Worm (Caenorhabditis elegans) whole organism, late embryonic: ENCODE data around the gene F19F10.1.

ENCODE experiments used
- C38D4.7 ChIP-seq: fragments of 200-800 bp; sonication (Bioruptor generic); optimal IDR thresholded peaks from 2 replicates; lab custom pipeline; 2018; ENCODE audit warnings: mild to moderate bottlenecking, missing genetic modification characterization, moderate library complexity, missing compliant biosample characterization
- F13H6.1 ChIP-seq: sonication (generic microtip); optimal IDR thresholded peaks from 2 replicates; lab custom pipeline; 2016; ENCODE audit warnings: missing genetic modification characterization, missing compliant biosample characterization
- K02D7.2 ChIP-seq: sonication (generic microtip); optimal IDR thresholded peaks from 2 replicates; lab custom pipeline; 2017; ENCODE audit warnings: mild to moderate bottlenecking, missing genetic modification characterization, missing compliant biosample characterization
- K09A11.1 ChIP-seq: sonication (generic microtip); optimal IDR thresholded peaks from 2 replicates; lab custom pipeline; 2017; ENCODE audit warnings: antibody characterized with exemption, mild to moderate bottlenecking, missing genetic modification characterization, missing compliant biosample characterization; ENCODE audit not compliant: insufficient read depth
- ama-1 ChIP-seq: fragments of 150-350 bp; optimal IDR thresholded peaks from 2 replicates; lab custom pipeline; 2014
- ceh-14 ChIP-seq: sonication (generic microtip); optimal IDR thresholded peaks from 2 replicates; lab custom pipeline; 2016; ENCODE audit warnings: missing genotype, missing genetic modification characterization, missing compliant biosample characterization
- ceh-18 ChIP-seq: sonication (generic microtip); optimal IDR thresholded peaks from 2 replicates; lab custom pipeline; 2016; ENCODE audit warnings: missing genetic modification characterization, missing compliant biosample characterization
- ceh-2 ChIP-seq: sonication (generic microtip); optimal IDR thresholded peaks from 2 replicates; lab custom pipeline; 2016; ENCODE audit warnings: missing genotype, missing genetic modification characterization, missing compliant biosample characterization
- ceh-24 ChIP-seq: sonication (generic microtip); optimal IDR thresholded peaks from 2 replicates; lab custom pipeline; 2016; ENCODE audit warnings: mild to moderate bottlenecking, missing genetic modification characterization, missing compliant biosample characterization
- ceh-31 ChIP-seq: sonication (generic microtip); optimal IDR thresholded peaks from 2 replicates; lab custom pipeline; 2016; ENCODE audit warnings: missing genetic modification characterization, missing compliant biosample characterization
- ceh-48 ChIP-seq: sonication (generic microtip); optimal IDR thresholded peaks from 2 replicates; lab custom pipeline; 2016; ENCODE audit warnings: missing genetic modification characterization, inconsistent platforms, missing compliant biosample characterization
- ceh-9 ChIP-seq: sonication (generic microtip); optimal IDR thresholded peaks from 2 replicates; lab custom pipeline; 2016; ENCODE audit warnings: mild to moderate bottlenecking, missing genetic modification characterization, inconsistent platforms, missing compliant biosample characterization
- che-1 ChIP-seq: sonication (generic microtip); optimal IDR thresholded peaks from 2 replicates; lab custom pipeline; 2016; ENCODE audit warnings: mild to moderate bottlenecking, missing genetic modification characterization, missing compliant biosample characterization
- dmd-4 ChIP-seq: sonication (generic microtip); optimal IDR thresholded peaks from 2 replicates; lab custom pipeline; 2016; ENCODE audit warnings: borderline replicate concordance, missing genetic modification characterization, missing compliant biosample characterization
- dve-1 ChIP-seq: sonication (generic microtip); optimal IDR thresholded peaks from 2 replicates; lab custom pipeline; 2017; ENCODE audit warnings: antibody characterized with exemption, mild to moderate bottlenecking, missing genetic modification characterization, missing compliant biosample characterization
- elt-4 ChIP-seq: sonication (generic microtip); optimal IDR thresholded peaks from 2 replicates; lab custom pipeline; 2016; ENCODE audit warnings: missing genetic modification characterization, missing compliant biosample characterization
- ets-4 ChIP-seq: sonication (generic microtip); optimal IDR thresholded peaks from 2 replicates; lab custom pipeline; 2016; ENCODE audit warnings: missing genetic modification characterization, missing compliant biosample characterization
- eyg-1 ChIP-seq: sonication (generic microtip); optimal IDR thresholded peaks from 2 replicates; lab custom pipeline; 2016; ENCODE audit warnings: missing genotype, missing genetic modification characterization, missing compliant biosample characterization
- fax-1 ChIP-seq: sonication (generic microtip); optimal IDR thresholded peaks from 2 replicates; lab custom pipeline; 2016; ENCODE audit warnings: missing genotype, missing genetic modification characterization, missing compliant biosample characterization
- hlh-13 ChIP-seq: fragments of 200-800 bp; sonication (Bioruptor generic); optimal IDR thresholded peaks from 2 replicates; lab custom pipeline; 2018; ENCODE audit warnings: mild to moderate bottlenecking, missing genetic modification characterization, missing compliant biosample characterization
- lin-11 ChIP-seq: fragments of 200-800 bp; sonication (Bioruptor generic); optimal IDR thresholded peaks from 2 replicates; lab custom pipeline; 2018; ENCODE audit warnings: mild to moderate bottlenecking, missing genetic modification characterization, missing compliant biosample characterization
- madf-2 ChIP-seq: sonication (generic microtip); optimal IDR thresholded peaks from 2 replicates; lab custom pipeline; 2017; ENCODE audit warnings: missing genetic modification characterization, missing compliant biosample characterization
- nhr-11 ChIP-seq: fragments of 150-350 bp; optimal IDR thresholded peaks from 2 replicates; lab custom pipeline; 2014; ENCODE audit warnings: missing biosample characterization, missing genetic modification characterization
- nhr-232 ChIP-seq: sonication (generic microtip); optimal IDR thresholded peaks from 2 replicates; lab custom pipeline; 2016; ENCODE audit warnings: missing genetic modification characterization, missing compliant biosample characterization
- npax-4 ChIP-seq: sonication (generic microtip); optimal IDR thresholded peaks from 2 replicates; lab custom pipeline; 2016; ENCODE audit warnings: missing genetic modification characterization, missing compliant biosample characterization
- odd-2 ChIP-seq: sonication (generic microtip); optimal IDR thresholded peaks from 2 replicates; lab custom pipeline; 2017; ENCODE audit warnings: antibody characterized with exemption, mild to moderate bottlenecking, missing genetic modification characterization, missing compliant biosample characterization
- pag-3 ChIP-seq: sonication (generic microtip); optimal IDR thresholded peaks from 2 replicates; lab custom pipeline; 2016; ENCODE audit warnings: missing compliant biosample characterization, missing genetic modification characterization, borderline replicate concordance
- pat-9 ChIP-seq: fragments of 200-800 bp; sonication (Bioruptor generic); optimal IDR thresholded peaks from 2 replicates; lab custom pipeline; 2018; ENCODE audit warnings: mild to moderate bottlenecking, missing genetic modification characterization, moderate library complexity, missing compliant biosample characterization
- ref-2 ChIP-seq: sonication (generic microtip); optimal IDR thresholded peaks from 2 replicates; lab custom pipeline; 2016; ENCODE audit warnings: missing genetic modification characterization, missing compliant biosample characterization
- rnt-1 ChIP-seq: sonication (generic microtip); optimal IDR thresholded peaks from 2 replicates; lab custom pipeline; 2016; ENCODE audit warnings: missing genetic modification characterization, missing compliant biosample characterization
- sdc-2 ChIP-seq: sonication (generic microtip); optimal IDR thresholded peaks from 2 replicates; lab custom pipeline; 2016; ENCODE audit warnings: missing genotype, missing genetic modification characterization, missing compliant biosample characterization
- syd-9 ChIP-seq: sonication (generic microtip); optimal IDR thresholded peaks from 2 replicates; lab custom pipeline; 2016; ENCODE audit warnings: mild to moderate bottlenecking, missing genetic modification characterization, moderate library complexity, missing compliant biosample characterization
- tbx-7 ChIP-seq: sonication (generic microtip); optimal IDR thresholded peaks from 2 replicates; lab custom pipeline; 2016; ENCODE audit warnings: missing genotype, missing genetic modification characterization, missing compliant biosample characterization
- unc-42 ChIP-seq: sonication (generic microtip); optimal IDR thresholded peaks from 2 replicates; lab custom pipeline; 2016; ENCODE audit warnings: missing genotype, missing genetic modification characterization, missing compliant biosample characterization
- unc-55 ChIP-seq: sonication (generic microtip); optimal IDR thresholded peaks from 2 replicates; lab custom pipeline; 2017; ENCODE audit warnings: missing biosample characterization, missing genetic modification reagents, missing genetic modification characterization
- unc-86 ChIP-seq: sonication (generic microtip); optimal IDR thresholded peaks from 2 replicates; lab custom pipeline; 2016; ENCODE audit warnings: missing genetic modification characterization, missing compliant biosample characterization
- zip-5 ChIP-seq: sonication (generic microtip); optimal IDR thresholded peaks from 2 replicates; lab custom pipeline; 2016; ENCODE audit warnings: missing genetic modification characterization, missing compliant biosample characterization

The F19F10.1 gene

DNA sequence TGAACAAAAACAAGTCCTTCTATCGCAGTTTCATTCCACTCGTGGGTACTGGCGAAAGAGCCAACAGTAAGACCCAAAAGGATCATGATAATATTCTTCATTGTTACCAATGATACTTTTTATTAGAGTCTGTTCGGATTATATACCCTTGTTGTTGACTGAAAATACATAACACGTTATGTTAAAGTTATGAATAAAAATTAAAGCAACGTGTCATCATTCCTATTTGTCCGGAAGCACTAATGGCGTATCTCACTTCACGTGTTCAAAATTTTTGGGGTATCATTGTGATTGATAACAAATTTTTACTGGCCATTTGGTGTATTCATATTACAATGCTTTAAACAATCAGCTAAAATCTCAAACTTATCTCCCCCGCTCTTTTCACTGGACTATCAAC, 38.4 kb downstream of the F19F10.1 start, which contains the start of gene scl-26:
TSS of gene scl-26 (minus strand) at position 101 of the 400 bp plus-strand sequence.
- TF ChIP-seq nhr-232 (tag; lab: Kevin White, UChicago): no peak
- TF ChIP-seq ceh-24: no peak
- no peak for TF ChIP-seq hlh-13 (GFP tag; lab: Kevin White, UChicago)
- no peak for TF ChIP-seq pag-3
- TF ChIP-seq che-1 (tag; lab: Kevin White, UChicago): no peak
- no peak for TF ChIP-seq ceh-18
- no peak for TF ChIP-seq npax-4 (tag; lab: Kevin White, UChicago)
- no peak for TF ChIP-seq fax-1 (tag; lab: Kevin White, UChicago)
- TF ChIP-seq dve-1 (tag; lab: Kevin White, UChicago): no peak
- no peak for TF ChIP-seq ama-1 (lab: Kevin White, UChicago)
- TF ChIP-seq unc-86 (tag; lab: Kevin White, UChicago): no peak
- TF ChIP-seq, all 69 proteins: peak for 0

DNA sequence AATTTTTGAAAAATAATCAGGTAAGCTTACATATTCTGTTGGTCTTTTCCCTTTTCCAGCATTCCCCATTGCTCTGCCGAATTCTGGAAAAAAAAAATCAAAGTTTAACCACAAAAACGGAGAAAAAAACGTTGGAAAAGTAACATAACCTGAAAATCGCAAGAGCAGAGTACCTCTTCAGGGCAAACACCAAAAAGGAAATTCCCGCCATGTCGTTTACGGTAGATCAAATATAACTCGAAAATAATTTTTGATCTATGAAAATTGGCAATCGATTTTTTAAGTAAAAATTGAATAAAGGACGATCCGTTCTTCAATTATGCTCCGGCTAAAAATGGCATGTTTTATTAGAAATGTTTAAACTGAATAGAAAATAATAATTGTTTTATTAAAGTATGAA, 40.4 kb downstream of the F19F10.1 start, which contains the start of gene C50E3.11:
TSS of gene C50E3.11 (minus strand) at position 83 of the 400 bp plus-strand sequence.
- TF ChIP-seq lin-11 (tag; lab: Kevin White, UChicago): no peak
- no peak for TF ChIP-seq madf-2 (tag; lab: Kevin White, UChicago)
- no peak for TF ChIP-seq ceh-9
- no peak for TF ChIP-seq zip-5
- no peak for TF ChIP-seq eyg-1 (tag; lab: Kevin White, UChicago)
- no peak for TF ChIP-seq elt-4 (tag; lab: Kevin White, UChicago)
- TF ChIP-seq rnt-1: no peak
- TF ChIP-seq ref-2 (tag; lab: Kevin White, UChicago): no peak
- TF ChIP-seq sdc-2: no peak
- TF ChIP-seq nhr-11: no peak
- no peak for TF ChIP-seq C38D4.7
- no peak for TF ChIP-seq unc-86 (tag; lab: Kevin White, UChicago)
- TF ChIP-seq nhr-232 (tag; lab: Kevin White, UChicago): no peak
- no peak for TF ChIP-seq tbx-7 (tag; lab: Kevin White, UChicago)
- no peak for TF ChIP-seq K02D7.2 (tag; lab: Kevin White, UChicago)

DNA sequence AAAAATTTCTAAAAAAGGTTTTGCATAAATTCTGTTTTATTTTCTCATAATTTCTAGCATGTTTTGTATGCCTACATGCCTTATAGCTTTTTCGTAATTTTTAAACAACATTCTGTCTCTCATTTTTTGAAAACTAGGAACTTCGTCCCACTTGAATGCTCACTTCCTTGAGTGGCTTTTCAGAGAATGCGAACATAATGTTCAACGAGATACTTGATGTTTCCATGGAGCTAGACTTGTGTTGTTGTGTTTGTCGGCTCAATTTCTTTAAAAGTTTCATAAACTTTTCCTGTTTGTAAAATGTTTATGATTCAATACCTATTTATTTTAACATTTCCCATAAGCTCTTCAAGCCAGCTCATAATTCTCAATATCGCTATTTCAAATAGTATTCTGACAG, 41.8 kb downstream of the F19F10.1 start, which contains the start of gene clec-213:
TSS of gene clec-213 (plus strand) at position 301 of the 400 bp plus-strand sequence.
- TF ChIP-seq ceh-14 (tag; lab: Kevin White, UChicago) (no peak), odd-2 (tag; lab: Kevin White, UChicago) (no peak), pat-9 (no peak), zip-5 (no peak), ceh-48 (tag; lab: Kevin White, UChicago) (no peak), ets-4 (tag; lab: Kevin White, UChicago) (no peak), syd-9 (tag; lab: Kevin White, UChicago) (no peak), hlh-13 (GFP tag; lab: Kevin White, UChicago) (no peak), F13H6.1 (tag; lab: Kevin White, UChicago) (no peak), npax-4 (tag; lab: Kevin White, UChicago) (no peak), unc-42 (tag; lab: Kevin White, UChicago) (no peak), K09A11.1 (tag; lab: Kevin White, UChicago) (no peak), unc-55 (no peak), unc-86 (tag; lab: Kevin White, UChicago) (no peak), C38D4.7 (no peak), ceh-31 (tag; lab: Kevin White, UChicago) (no peak), dve-1 (tag; lab: Kevin White, UChicago) (no peak), tbx-7 (tag; lab: Kevin White, UChicago) (no peak), dmd-4 (tag; lab: Kevin White, UChicago) (no peak), ceh-2 (tag; lab: Kevin White, UChicago) (no peak)
